Fruit fly (Drosophila melanogaster) whole organism, wandering third instar larva: ENCODE data around the gene CG43155.
A peak's percentile ranks its signal among the peaks of the same experiment; 100 is the strongest.

ENCODE experiments used
- Abd-B ChIP-seq: fragments of >200 bp; optimal IDR thresholded peaks from 2 replicates; lab custom pipeline; 2017; ENCODE audit warnings: missing biosample characterization, missing genetic modification characterization
- Dfd ChIP-seq: fragments of >200 bp; optimal IDR thresholded peaks from 2 replicates; lab custom pipeline; 2017; ENCODE audit warnings: missing biosample characterization, missing genetic modification characterization
- GATAd ChIP-seq: sonication (Bioruptor generic); optimal IDR thresholded peaks from 2 replicates; lab custom pipeline; 2016; ENCODE audit warnings: missing biosample characterization, missing genetic modification characterization
- HLH106 ChIP-seq: fragments of 200-800 bp; optimal IDR thresholded peaks from 3 replicates; lab custom pipeline; 2019; ENCODE audit warnings: missing biosample characterization, mild to moderate bottlenecking, missing genetic modification characterization, moderate library complexity
- Jra ChIP-seq: sonication (Bioruptor generic); optimal IDR thresholded peaks from 2 replicates; lab custom pipeline; 2016; ENCODE audit warnings: missing biosample characterization, missing genetic modification characterization
- Myc ChIP-seq: fragments of >200 bp; optimal IDR thresholded peaks from 2 replicates; lab custom pipeline; 2017
- OdsH ChIP-seq: fragments of 200-800 bp; sonication (Bioruptor generic); optimal IDR thresholded peaks from 2 replicates; lab custom pipeline; 2016; ENCODE audit warnings: missing biosample characterization, mild to moderate bottlenecking, missing genetic modification characterization
- Rel ChIP-seq, 2 experiments: fragments of 200-800 bp; sonication (Bioruptor generic) in 1 of 2; optimal IDR thresholded peaks; 2 replicates in 1 of 2; 3 replicates in 1 of 2; lab custom pipeline; 2016 to 2019; ENCODE audit warnings: mild to moderate bottlenecking in 2 of 2, missing biosample characterization in 2 of 2, missing genetic modification characterization in 2 of 2, moderate library complexity in 1 of 2
- br ChIP-seq: fragments of 200-800 bp; sonication (Bioruptor generic); optimal IDR thresholded peaks from 2 replicates; lab custom pipeline; 2016; ENCODE audit warnings: missing biosample characterization, missing genetic modification characterization
- foxo ChIP-seq, 2 experiments: fragments of 200-800 bp; sonication (Bioruptor generic); optimal IDR thresholded peaks; 2 replicates in 1 of 2; 3 replicates in 1 of 2; lab custom pipeline; 2016 to 2017; ENCODE audit warnings: missing biosample characterization in 2 of 2, missing genetic modification characterization in 2 of 2
- h ChIP-seq: fragments of 200-800 bp; sonication (Bioruptor generic); optimal IDR thresholded peaks from 3 replicates; lab custom pipeline; 2016; ENCODE audit warnings: missing biosample characterization, mild to moderate bottlenecking, missing genetic modification characterization
- psq ChIP-seq: fragments of 200-800 bp; sonication (Bioruptor generic); optimal IDR thresholded peaks from 3 replicates; lab custom pipeline; 2017; ENCODE audit warnings: missing biosample characterization, mild to moderate bottlenecking, missing genetic modification characterization, moderate library complexity

- TF ChIP-seq OdsH (GFP tag; lab: Kevin White, UChicago) (no peak), h (GFP tag; lab: Kevin White, UChicago) (no peak), Abd-B (GFP tag; lab: Kevin White, UChicago) (no peak), psq (GFP tag; lab: Kevin White, UChicago) (no peak), Myc (lab: Kevin White, UChicago) (no peak), Rel (GFP tag; optimal IDR thresholded peaks at IDR 0.05; lab: Kevin White, UChicago) (no peak), Rel (tag; optimal IDR thresholded peaks at IDR 0.05; lab: Kevin White, UChicago) (no peak), Jra (GFP tag; lab: Kevin White, UChicago) (no peak), HLH106 (peak; percentile 57), Dfd (GFP tag; lab: Kevin White, UChicago) (no peak), br (no peak), foxo (GFP tag; optimal IDR thresholded peaks at IDR 0.05; lab: Kevin White, UChicago) (peak in 1 of 2 experiments; percentile 53), GATAd (GFP tag; lab: Kevin White, UChicago) (no peak)
Observed at dm6 chrX:11422071-11422470, 37.5 kb upstream of the CG43155 start.
